Worm (Caenorhabditis elegans) whole organism, early embryonic: ENCODE data around the gene F57G9.3.

Source experiments
- B0310.2 ChIP-seq: sonication (generic microtip); optimal IDR thresholded peaks from 2 replicates; lab custom pipeline; 2016; ENCODE audit warnings: mild to moderate bottlenecking, missing genetic modification characterization, missing compliant biosample characterization
- F13C5.2 ChIP-seq: sonication (generic microtip); optimal IDR thresholded peaks from 2 replicates; lab custom pipeline; 2017; ENCODE audit warnings: mild to moderate bottlenecking, missing genetic modification characterization, inconsistent platforms, missing compliant biosample characterization
- aly-1 ChIP-seq: sonication (generic microtip); optimal IDR thresholded peaks from 2 replicates; lab custom pipeline; 2016; ENCODE audit warnings: missing genetic modification characterization, missing compliant biosample characterization
- ama-1 ChIP-seq: fragments of 150-350 bp; optimal IDR thresholded peaks from 2 replicates; lab custom pipeline; 2014
- ceh-13 ChIP-seq: fragments of 200-800 bp; sonication (Bioruptor generic); optimal IDR thresholded peaks from 2 replicates; lab custom pipeline; 2018; ENCODE audit warnings: mild to moderate bottlenecking, missing genetic modification characterization, missing compliant biosample characterization
- ceh-36 ChIP-seq: sonication (generic microtip); optimal IDR thresholded peaks from 2 replicates; lab custom pipeline; 2016; ENCODE audit warnings: missing genetic modification characterization, inconsistent platforms, missing compliant biosample characterization
- ets-7 ChIP-seq: sonication (generic microtip); optimal IDR thresholded peaks from 2 replicates; lab custom pipeline; 2016; ENCODE audit warnings: missing genotype, missing genetic modification characterization, missing compliant biosample characterization
- flt-1 ChIP-seq: fragments of 200-800 bp; sonication (Bioruptor generic); IDR thresholded peaks from 2 replicates; pipeline ENCODE4 v1.3.6; 2022; ENCODE audit warnings: missing genetic modification characterization, missing compliant biosample characterization
- hmbx-1 ChIP-seq: sonication (generic microtip); optimal IDR thresholded peaks from 2 replicates; lab custom pipeline; 2016; ENCODE audit warnings: mild to moderate bottlenecking, missing genetic modification characterization, missing compliant biosample characterization
- hmg-4 ChIP-seq: fragments of 200-800 bp; sonication (Bioruptor generic); optimal IDR thresholded peaks from 2 replicates; lab custom pipeline; 2018; ENCODE audit warnings: mild to moderate bottlenecking, missing genetic modification characterization, missing compliant biosample characterization
- hnd-1 ChIP-seq: sonication (generic microtip); optimal IDR thresholded peaks from 2 replicates; lab custom pipeline; 2016; ENCODE audit warnings: missing genetic modification characterization, missing compliant biosample characterization
- pes-1 ChIP-seq: fragments of 200-800 bp; sonication (Bioruptor generic); IDR thresholded peaks from 2 replicates; pipeline ENCODE4 v1.3.6; 2022; ENCODE audit warnings: missing genetic modification reagents, missing genetic modification characterization, missing compliant biosample characterization
- scrt-1 ChIP-seq: fragments of 200-800 bp; sonication (Bioruptor generic); IDR thresholded peaks from 2 replicates; pipeline ENCODE4 v1.3.6; 2022; ENCODE audit warnings: missing genetic modification characterization, missing compliant biosample characterization
- sea-1 ChIP-seq: fragments of 200-800 bp; sonication (Bioruptor generic); conservative IDR thresholded peaks from 2 replicates; pipeline ENCODE4 v1.3.6; 2022; ENCODE audit warnings: missing genetic modification characterization, missing compliant biosample characterization
- tbx-11 ChIP-seq: fragments of 200-800 bp; sonication (Bioruptor generic); IDR thresholded peaks from 2 replicates; pipeline ENCODE4 v1.3.6; 2022; ENCODE audit warnings: missing genetic modification characterization, missing compliant biosample characterization
- tbx-37 ChIP-seq: fragments of 200-800 bp; sonication (Bioruptor generic); conservative IDR thresholded peaks from 2 replicates; pipeline ENCODE4 v1.3.6; 2022; ENCODE audit warnings: missing genetic modification reagents, missing genetic modification characterization, missing compliant biosample characterization
- tra-4 ChIP-seq: sonication (generic microtip); optimal IDR thresholded peaks from 2 replicates; lab custom pipeline; 2017; ENCODE audit warnings: missing genetic modification characterization, missing compliant biosample characterization

The F57G9.3 gene

DNA sequence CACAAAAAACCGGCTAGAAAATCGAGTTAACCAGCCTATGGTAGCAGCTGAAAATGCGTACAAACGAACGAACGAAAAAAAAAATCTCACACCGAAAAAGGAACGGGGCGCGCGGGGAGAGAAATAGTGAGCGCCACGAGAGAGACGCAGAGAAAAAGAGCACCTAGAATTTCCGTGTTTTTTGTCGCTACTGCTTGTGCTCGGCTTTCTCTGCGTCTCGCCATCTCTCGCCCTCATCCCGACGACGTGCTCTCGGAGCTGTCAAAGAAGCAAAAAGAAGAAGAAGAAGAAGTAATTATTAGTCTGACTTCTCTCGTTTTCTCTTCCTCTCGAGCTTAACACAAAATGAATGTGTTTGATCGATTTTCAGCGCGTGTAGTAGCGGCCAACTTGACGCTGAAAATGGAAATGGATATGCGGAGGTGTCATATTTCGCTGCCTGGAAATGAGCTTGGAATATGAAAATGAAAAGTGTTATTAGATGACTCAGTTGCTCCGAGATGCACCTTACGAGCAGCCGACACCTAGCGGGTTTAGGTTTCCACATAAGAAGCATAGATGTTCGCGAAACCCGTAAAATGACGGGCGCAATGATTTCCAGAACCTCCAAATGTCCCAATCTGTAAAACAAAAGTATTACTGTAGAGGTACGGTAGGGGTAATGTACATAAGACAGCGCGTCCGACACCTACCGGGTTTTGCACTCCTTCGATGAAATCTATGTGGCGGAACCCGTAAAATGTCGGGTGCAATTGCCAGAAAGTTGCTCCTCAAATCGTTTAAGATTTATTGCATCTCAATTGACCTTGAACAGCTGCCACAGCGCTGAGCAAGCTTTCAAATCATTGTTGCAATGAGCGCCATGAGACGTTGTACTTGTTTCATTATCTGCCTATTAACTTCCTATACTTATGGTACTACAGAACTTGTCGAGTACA, 27.1 kb downstream of the F57G9.3 start, which contains the start of gene btb-14:
TSS of gene btb-14 (plus strand) at position 839 of the 938 bp plus-strand sequence.
- TF ChIP-seq ceh-36 (tag; lab: Kevin White, UChicago) (no peak), hmbx-1 (tag; lab: Kevin White, UChicago) (no peak), sea-1 (GFP tag; lab: Robert Waterston, UW) (no peak), tbx-11 (GFP tag; lab: Robert Waterston, UW) (no peak), B0310.2 (tag; lab: Kevin White, UChicago) (no peak), ama-1 (lab: Kevin White, UChicago) (no peak), pes-1 (GFP tag; lab: Robert Waterston, UW) (no peak), tra-4 (no peak), F13C5.2 (tag; lab: Kevin White, UChicago) (no peak), flt-1 (GFP tag; lab: Robert Waterston, UW) (no peak), hmg-4 (GFP tag; lab: Kevin White, UChicago) (no peak), ceh-13 (GFP tag; lab: Kevin White, UChicago) (no peak), aly-1 (tag; lab: Kevin White, UChicago) (no peak), hnd-1 (tag; lab: Kevin White, UChicago) (no peak), ets-7 (tag; lab: Kevin White, UChicago) (no peak), tbx-37 (GFP tag; lab: Robert Waterston, UW) (no peak), scrt-1 (GFP tag; lab: Robert Waterston, UW) (no peak)

DNA sequence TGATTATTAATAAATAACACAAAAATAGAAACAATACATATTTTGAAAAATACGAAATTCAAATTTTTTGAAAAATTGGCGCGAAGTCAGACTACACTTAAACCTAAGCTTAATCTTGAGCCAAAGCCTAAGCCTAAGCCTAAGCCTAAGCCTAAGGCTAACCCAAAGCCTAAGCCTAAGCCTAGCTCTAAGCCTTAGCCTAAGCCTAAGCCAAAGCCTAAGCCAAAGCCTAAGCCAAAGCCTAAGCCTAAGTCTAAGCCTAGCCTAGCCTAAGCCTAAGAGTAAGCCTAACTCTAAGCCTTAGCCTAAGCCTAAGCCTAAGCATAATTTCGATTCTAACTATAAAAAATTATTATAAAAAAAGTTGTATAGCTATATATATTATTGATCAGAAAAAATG, 29.1 kb downstream of the F57G9.3 start:
- no peak for TF ChIP-seq sea-1 (GFP tag; lab: Robert Waterston, UW)
- no peak for TF ChIP-seq hmbx-1 (tag; lab: Kevin White, UChicago)
- no peak for TF ChIP-seq pes-1 (GFP tag; lab: Robert Waterston, UW)
- no peak for TF ChIP-seq aly-1 (tag; lab: Kevin White, UChicago)
- TF ChIP-seq scrt-1 (GFP tag; lab: Robert Waterston, UW), result no peak
- TF ChIP-seq ceh-13 (GFP tag; lab: Kevin White, UChicago), result no peak
- TF ChIP-seq hmg-4 (GFP tag; lab: Kevin White, UChicago), result no peak
- TF ChIP-seq F13C5.2 (tag; lab: Kevin White, UChicago), result no peak
- TF ChIP-seq ceh-36 (tag; lab: Kevin White, UChicago), result peak; percentile 76

- no peak for TF ChIP-seq flt-1 (GFP tag; lab: Robert Waterston, UW)
- TF ChIP-seq sea-1 (GFP tag; lab: Robert Waterston, UW), result no peak
- TF ChIP-seq aly-1 (tag; lab: Kevin White, UChicago), result no peak
- TF ChIP-seq hmg-4 (GFP tag; lab: Kevin White, UChicago), result no peak
- TF ChIP-seq ceh-36 (tag; lab: Kevin White, UChicago), result no peak
- no peak for TF ChIP-seq F13C5.2 (tag; lab: Kevin White, UChicago)
- TF ChIP-seq tbx-11 (GFP tag; lab: Robert Waterston, UW), result no peak
- TF ChIP-seq hnd-1 (tag; lab: Kevin White, UChicago), result no peak
- no peak for TF ChIP-seq hmbx-1 (tag; lab: Kevin White, UChicago)
- TF ChIP-seq tra-4, result no peak
- no peak for TF ChIP-seq scrt-1 (GFP tag; lab: Robert Waterston, UW)
- no peak for TF ChIP-seq ets-7 (tag; lab: Kevin White, UChicago)
- no peak for TF ChIP-seq pes-1 (GFP tag; lab: Robert Waterston, UW)
- no peak for TF ChIP-seq ceh-13 (GFP tag; lab: Kevin White, UChicago)
- no peak for TF ChIP-seq ama-1 (lab: Kevin White, UChicago)
- TF ChIP-seq tbx-37 (GFP tag; lab: Robert Waterston, UW), result no peak
- TF ChIP-seq B0310.2 (tag; lab: Kevin White, UChicago), result no peak
Measured at ce11 chrII:12379430-12379829, 30.6 kb downstream of the F57G9.3 start, which contains the start of gene marc-5. marc-5 (minus strand) TSS chrII:12379530.

DNA sequence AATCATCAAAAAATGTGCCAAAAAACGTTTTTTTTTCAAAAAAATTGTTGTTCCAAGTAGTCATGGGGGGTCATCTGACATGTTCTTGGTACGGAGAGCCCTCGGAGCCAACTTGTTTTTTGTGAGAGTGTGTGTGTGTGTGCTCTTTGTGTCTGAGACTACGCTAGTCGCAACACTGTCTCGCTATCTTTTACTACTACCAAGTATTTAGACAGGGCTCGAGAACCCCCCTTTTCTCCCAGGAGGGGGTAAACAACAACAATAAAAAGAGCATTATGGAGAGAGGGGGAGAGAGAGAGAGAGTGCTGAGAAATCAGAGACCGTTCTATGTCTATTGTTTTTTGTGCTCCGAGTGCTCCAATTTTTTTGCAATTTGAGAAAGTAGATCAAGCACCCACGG, 31.2 kb downstream of the F57G9.3 start:
- TF ChIP-seq ama-1 (lab: Kevin White, UChicago) (no peak), pes-1 (GFP tag; lab: Robert Waterston, UW) (no peak), hmg-4 (GFP tag; lab: Kevin White, UChicago) (no peak), ceh-36 (tag; lab: Kevin White, UChicago) (no peak), flt-1 (GFP tag; lab: Robert Waterston, UW) (no peak), ets-7 (tag; lab: Kevin White, UChicago) (no peak), hmbx-1 (tag; lab: Kevin White, UChicago) (no peak), ceh-13 (GFP tag; lab: Kevin White, UChicago) (no peak), scrt-1 (GFP tag; lab: Robert Waterston, UW) (no peak), B0310.2 (tag; lab: Kevin White, UChicago) (no peak), hnd-1 (tag; lab: Kevin White, UChicago) (no peak), sea-1 (GFP tag; lab: Robert Waterston, UW) (no peak), tbx-11 (GFP tag; lab: Robert Waterston, UW) (no peak), tra-4 (no peak), tbx-37 (GFP tag; lab: Robert Waterston, UW) (no peak), aly-1 (tag; lab: Kevin White, UChicago) (no peak), F13C5.2 (tag; lab: Kevin White, UChicago) (no peak)

DNA sequence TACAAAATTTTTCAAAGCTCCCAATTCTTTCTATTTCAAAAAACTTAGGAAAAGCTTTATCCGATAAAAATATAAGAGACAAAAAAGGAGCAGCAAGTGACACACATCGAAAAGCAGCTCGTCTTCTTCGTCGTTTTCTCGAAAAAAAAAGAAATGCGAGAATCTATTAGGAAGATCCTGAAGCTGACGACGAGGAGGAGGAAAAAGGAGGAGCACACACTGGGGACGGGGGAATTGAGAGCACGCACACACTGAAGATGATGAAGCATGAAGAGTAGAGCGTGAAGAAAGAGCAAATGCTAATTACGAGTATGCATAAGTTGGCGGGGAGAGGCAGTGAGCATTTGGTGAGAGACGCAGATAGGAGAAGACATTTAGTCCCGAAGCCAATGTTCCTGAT, 36.1 kb downstream of the F57G9.3 start:
- TF ChIP-seq ceh-36 (tag; lab: Kevin White, UChicago) (no peak), hmg-4 (GFP tag; lab: Kevin White, UChicago) (no peak), ama-1 (lab: Kevin White, UChicago) (no peak), scrt-1 (GFP tag; lab: Robert Waterston, UW) (no peak), ceh-13 (GFP tag; lab: Kevin White, UChicago) (no peak), hmbx-1 (tag; lab: Kevin White, UChicago) (no peak), tra-4 (no peak), B0310.2 (tag; lab: Kevin White, UChicago) (no peak), F13C5.2 (tag; lab: Kevin White, UChicago) (no peak), hnd-1 (tag; lab: Kevin White, UChicago) (no peak)
